Fruit fly (Drosophila melanogaster): ENCODE results near the gene NUCB1.

NUCB1 gene

DNA sequence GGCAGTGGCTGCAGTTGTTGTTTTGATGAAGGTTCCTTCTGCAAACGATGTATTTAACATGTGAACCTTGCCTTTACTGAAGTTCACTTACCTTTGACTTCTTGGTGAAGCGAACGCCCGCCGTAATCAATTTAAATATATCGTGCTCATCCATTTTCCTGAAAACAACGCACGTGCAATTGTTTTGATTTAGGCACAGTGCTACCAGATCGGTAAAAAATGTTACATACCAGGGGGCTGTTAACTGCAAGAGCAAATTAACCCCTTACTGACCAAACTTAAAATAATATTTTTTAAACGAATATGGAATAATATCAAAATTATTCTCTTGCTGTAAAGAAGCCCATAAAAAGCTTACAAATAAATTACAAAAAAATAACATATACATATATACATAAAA is 2.4 kb upstream of the NUCB1 start, which contains the start of gene ais (continued):
- TF ChIP-seq ro (GFP tag; IDR thresholded peaks at IDR 0.05) (no peak), ato (GFP tag; IDR thresholded peaks at IDR 0.05; ENCODE audit: partially characterized antibody) (no peak), CG17385 (GFP tag; optimal IDR thresholded peaks at IDR 0.05) (no peak), trem (tag; optimal IDR thresholded peaks at IDR 0.05) (peak; percentile 55), Fer3 (tag; optimal IDR thresholded peaks at IDR 0.05) (no peak), corto (GFP tag; optimal IDR thresholded peaks at IDR 0.05) (no peak), disco-r (GFP tag; optimal IDR thresholded peaks at IDR 0.05) (no peak), tup (GFP tag; optimal IDR thresholded peaks at IDR 0.05) (no peak), ci (GFP tag; IDR thresholded peaks at IDR 0.05) (peak; percentile 38; the same call in 1 of the 3 replicates), tin (GFP tag; optimal IDR thresholded peaks at IDR 0.05) (no peak), da (GFP tag; optimal IDR thresholded peaks at IDR 0.05) (no peak), z (GFP tag; IDR thresholded peaks at IDR 0.05) (no peak), CG15696 (tag; optimal IDR thresholded peaks at IDR 0.05) (peak; percentile 15), lov (optimal IDR thresholded peaks at IDR 0.05) (no peak), lov (GFP tag; IDR thresholded peaks at IDR 0.05) (no peak), row (GFP tag; IDR thresholded peaks at IDR 0.05) (peak; percentile 77), CG3407 (GFP tag; optimal IDR thresholded peaks at IDR 0.05) (no peak), Xbp1 (GFP tag; optimal IDR thresholded peaks at IDR 0.05) (peak; percentile 34), CG9609 (GFP tag; optimal IDR thresholded peaks at IDR 0.05) (no peak), Sox100B (GFP tag; optimal IDR thresholded peaks at IDR 0.05) (no peak), CG4328 (GFP tag; optimal IDR thresholded peaks at IDR 0.05) (no peak), Gsc (GFP tag; IDR thresholded peaks at IDR 0.05) (no peak), Dfd (GFP tag; optimal IDR thresholded peaks at IDR 0.05) (no peak), pfk (GFP tag; optimal IDR thresholded peaks at IDR 0.05) (no peak), Dad (GFP tag; optimal IDR thresholded peaks at IDR 0.05) (no peak), eyg (GFP tag; optimal IDR thresholded peaks at IDR 0.05) (no peak), cad (GFP tag; optimal IDR thresholded peaks at IDR 0.05) (no peak), HLHmδ (GFP tag; optimal IDR thresholded peaks at IDR 0.05) (no peak), CG16779 (GFP tag; IDR thresholded peaks at IDR 0.05) (no peak), CG13296 (GFP tag; optimal IDR thresholded peaks at IDR 0.05) (no peak), jumu (GFP tag; optimal IDR thresholded peaks at IDR 0.05) (no peak), abd-A (tag; optimal IDR thresholded peaks at IDR 0.05) (no peak), Dip2 (GFP tag; IDR thresholded peaks at IDR 0.05) (no peak), Rx (GFP tag; IDR thresholded peaks at IDR 0.05) (no peak), CG10543 (GFP tag; optimal IDR thresholded peaks at IDR 0.05) (no peak), CG16815 (GFP tag; optimal IDR thresholded peaks at IDR 0.05) (no peak), CG32772 (GFP tag; IDR thresholded peaks at IDR 0.05) (no peak), E2f1 (GFP tag; IDR thresholded peaks at IDR 0.05) (no peak), dpn (GFP tag; optimal IDR thresholded peaks at IDR 0.05) (peak in 1 of 2 experiments; percentile 10), CG18599 (GFP tag; optimal IDR thresholded peaks at IDR 0.05) (no peak), CG12744 (GFP tag; optimal IDR thresholded peaks at IDR 0.05) (no peak), CG8944 (GFP tag; optimal IDR thresholded peaks at IDR 0.05) (no peak), CG32532 (GFP tag; IDR thresholded peaks at IDR 0.05) (no peak), pros (GFP tag; optimal IDR thresholded peaks at IDR 0.05) (no peak), B-H2 (GFP tag; optimal IDR thresholded peaks at IDR 0.05) (peak; percentile 41), Rfx (GFP tag; IDR thresholded peaks at IDR 0.05) (no peak), CG10979 (tag; optimal IDR thresholded peaks at IDR 0.05) (no peak), tgo (GFP tag; IDR thresholded peaks at IDR 0.05) (no peak), Hmr (GFP tag; optimal IDR thresholded peaks at IDR 0.05) (peak; percentile 11), repo (GFP tag; optimal IDR thresholded peaks at IDR 0.05) (no peak), CG34376 (GFP tag; optimal IDR thresholded peaks at IDR 0.05) (no peak), chn (GFP tag; optimal IDR thresholded peaks at IDR 0.05) (no peak), hbn (GFP tag; IDR thresholded peaks at IDR 0.05; ENCODE audit: partially characterized antibody) (no peak)

Data from whole organism, embryonic.